Worm (Caenorhabditis elegans) whole organism, L4/young adult: ENCODE measurements around the gene ptp-3.

Experiments used
- W03F9.2 ChIP-seq: fragments of 150-350 bp; optimal IDR thresholded peaks from 2 replicates; lab custom pipeline; 2014; ENCODE audit warnings: missing biosample characterization, missing genetic modification characterization
- dao-5 ChIP-seq: sonication (generic microtip); optimal IDR thresholded peaks from 2 replicates; lab custom pipeline; 2016; ENCODE audit warnings: missing genotype, missing genetic modification characterization, moderate library complexity, missing compliant biosample characterization

DNA sequence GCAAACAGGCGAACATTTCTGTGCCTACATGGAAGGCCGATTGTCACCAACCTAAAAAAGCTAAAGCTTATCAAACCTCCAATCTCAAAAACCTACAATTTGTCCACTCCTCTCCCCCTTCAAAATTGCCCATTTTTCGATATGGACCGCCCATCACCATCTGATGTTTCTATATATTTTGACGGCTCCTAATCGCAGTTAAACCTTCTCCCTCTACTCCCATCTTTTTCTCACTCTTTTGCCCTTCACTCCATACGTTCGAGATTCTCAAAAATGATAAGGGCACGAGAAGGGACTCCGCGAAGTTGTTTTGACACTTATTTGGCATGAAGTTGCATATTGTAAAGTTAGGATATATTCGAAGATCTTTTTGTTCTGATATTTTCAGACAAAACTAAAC lies 16.2 kb upstream of the ptp-3 start:
- TF ChIP-seq W03F9.2 (tag; lab: Kevin White, UChicago) (no peak), dao-5 (no peak)
